Fruit fly (Drosophila melanogaster) whole organism, wandering third instar larva: ENCODE measurements around the gene Ndae1.

Experiments
- CG32264 ChIP-seq: fragments of 200-800 bp; sonication (Bioruptor generic); optimal IDR thresholded peaks from 2 replicates; lab custom pipeline; 2016; ENCODE audit warnings: missing biosample characterization, missing genetic modification characterization
- Dfd ChIP-seq: fragments of >200 bp; optimal IDR thresholded peaks from 2 replicates; lab custom pipeline; 2017; ENCODE audit warnings: missing biosample characterization, missing genetic modification characterization
- N ChIP-seq: fragments of >200 bp; optimal IDR thresholded peaks from 2 replicates; lab custom pipeline; 2018; ENCODE audit warnings: missing biosample characterization, missing external identifiers, missing genetic modification characterization
- dmrt93B ChIP-seq: fragments of 200-800 bp; sonication (Bioruptor generic); optimal IDR thresholded peaks from 2 replicates; lab custom pipeline; 2018; ENCODE audit warnings: missing biosample characterization, mild to moderate bottlenecking, missing genetic modification characterization
- fru ChIP-seq: fragments of 200-800 bp; sonication (Bioruptor generic); optimal IDR thresholded peaks from 3 replicates; lab custom pipeline; 2016; ENCODE audit warnings: missing biosample characterization, mild to moderate bottlenecking, missing genetic modification characterization
- psq ChIP-seq: fragments of 200-800 bp; sonication (Bioruptor generic); optimal IDR thresholded peaks from 3 replicates; lab custom pipeline; 2017; ENCODE audit warnings: missing biosample characterization, mild to moderate bottlenecking, missing genetic modification characterization, moderate library complexity

dm6 chr2L:7259500-7259899 lies 10.4 kb upstream of the Ndae1 start:
- TF ChIP-seq dmrt93B (no peak), N (GFP tag; lab: Kevin White, UChicago) (no peak), CG32264 (no peak), Dfd (GFP tag; lab: Kevin White, UChicago) (no peak), fru (GFP tag; lab: Kevin White, UChicago) (no peak), psq (GFP tag; lab: Kevin White, UChicago) (no peak)
